Worm (Caenorhabditis elegans) whole organism, mixed stage, embryonic: ENCODE results near the gene Y45F10D.16.
A peak's percentile ranks its signal among the peaks of the same experiment; 100 is the strongest.

Source experiments
- M03D4.4 ChIP-seq: sonication (generic microtip); optimal IDR thresholded peaks from 2 replicates; lab custom pipeline; 2017; ENCODE audit warnings: mild to moderate bottlenecking, missing genetic modification characterization, missing compliant biosample characterization
- bed-3 ChIP-seq: fragments of 200-800 bp; sonication (Bioruptor generic); optimal IDR thresholded peaks from 3 replicates; lab custom pipeline; 2018; ENCODE audit warnings: mild to moderate bottlenecking, missing genetic modification characterization, moderate library complexity, missing compliant biosample characterization
- blmp-1 ChIP-seq: fragments of 150-350 bp; optimal IDR thresholded peaks from 2 replicates; lab custom pipeline; 2014; ENCODE audit warnings: missing biosample characterization, missing genetic modification characterization
- ceh-39 ChIP-seq: fragments of 150-350 bp; optimal IDR thresholded peaks from 2 replicates; lab custom pipeline; 2014; ENCODE audit warnings: missing biosample characterization, missing genetic modification characterization
- ceh-43 ChIP-seq: fragments of 200-800 bp; sonication (Bioruptor generic); optimal IDR thresholded peaks from 2 replicates; lab custom pipeline; 2018; ENCODE audit warnings: mild to moderate bottlenecking, missing genetic modification characterization, moderate library complexity, missing compliant biosample characterization
- ceh-83 ChIP-seq: fragments of 200-800 bp; sonication (Bioruptor generic); optimal IDR thresholded peaks from 2 replicates; lab custom pipeline; 2018; ENCODE audit warnings: mild to moderate bottlenecking, missing genetic modification characterization, missing compliant biosample characterization
- ces-1 ChIP-seq: fragments of 150-350 bp; optimal IDR thresholded peaks from 2 replicates; lab custom pipeline; 2014; ENCODE audit warnings: missing biosample characterization, missing genetic modification reagents, missing genetic modification characterization
- drap-1 ChIP-seq: fragments of 200-800 bp; sonication (Bioruptor generic); optimal IDR thresholded peaks from 3 replicates; lab custom pipeline; 2018; ENCODE audit warnings: mild to moderate bottlenecking, missing genetic modification characterization, missing compliant biosample characterization
- elt-1 ChIP-seq: sonication (generic microtip); optimal IDR thresholded peaks from 2 replicates; lab custom pipeline; 2017; ENCODE audit warnings: missing genetic modification characterization, mild to moderate bottlenecking, missing compliant biosample characterization, antibody characterized with exemption, moderate library complexity, borderline replicate concordance; ENCODE audit not compliant: insufficient read depth
- elt-3 ChIP-seq: fragments of 150-350 bp; optimal IDR thresholded peaks from 2 replicates; lab custom pipeline; 2014; ENCODE audit warnings: missing biosample characterization, missing genetic modification characterization
- flh-1 ChIP-seq: fragments of 200-800 bp; sonication (Bioruptor generic); optimal IDR thresholded peaks from 2 replicates; lab custom pipeline; 2018; ENCODE audit warnings: mild to moderate bottlenecking, missing genetic modification characterization, moderate library complexity, missing compliant biosample characterization
- hlh-1 ChIP-seq: fragments of 150-350 bp; optimal IDR thresholded peaks from 2 replicates; lab custom pipeline; 2014; ENCODE audit warnings: missing biosample characterization, missing genetic modification reagents, missing genetic modification characterization
- lin-13 ChIP-seq: fragments of 150-350 bp; optimal IDR thresholded peaks from 2 replicates; lab custom pipeline; 2014; ENCODE audit warnings: missing biosample characterization, missing genetic modification characterization
- lin-32 ChIP-seq: fragments of 200-800 bp; sonication (Bioruptor generic); optimal IDR thresholded peaks from 2 replicates; lab custom pipeline; 2018; ENCODE audit warnings: mild to moderate bottlenecking, missing genetic modification characterization, missing compliant biosample characterization
- lsy-2 ChIP-seq: fragments of 150-350 bp; optimal IDR thresholded peaks from 2 replicates; lab custom pipeline; 2014; ENCODE audit warnings: missing biosample characterization, missing genetic modification characterization
- mab-5 ChIP-seq: fragments of 150-350 bp; optimal IDR thresholded peaks from 2 replicates; lab custom pipeline; 2014; ENCODE audit warnings: missing biosample characterization, missing genetic modification characterization
- mep-1 ChIP-seq: fragments of 150-350 bp; optimal IDR thresholded peaks from 2 replicates; lab custom pipeline; 2017; ENCODE audit warnings: missing biosample characterization, missing genetic modification reagents, missing genetic modification characterization, inconsistent platforms
- mls-2 ChIP-seq: sonication (generic microtip); optimal IDR thresholded peaks from 2 replicates; lab custom pipeline; 2016; ENCODE audit warnings: mild to moderate bottlenecking, missing genetic modification characterization, moderate library complexity, missing compliant biosample characterization
- nhr-12 ChIP-seq: fragments of 150-350 bp; optimal IDR thresholded peaks from 2 replicates; lab custom pipeline; 2014; ENCODE audit warnings: missing biosample characterization, missing genetic modification characterization
- nhr-2 ChIP-seq: fragments of 150-350 bp; optimal IDR thresholded peaks from 2 replicates; lab custom pipeline; 2014; ENCODE audit warnings: missing biosample characterization, missing genetic modification characterization
- nhr-237 ChIP-seq: fragments of 150-350 bp; optimal IDR thresholded peaks from 2 replicates; lab custom pipeline; 2014; ENCODE audit warnings: missing biosample characterization, missing genetic modification characterization
- nhr-28 ChIP-seq: fragments of 150-350 bp; optimal IDR thresholded peaks from 2 replicates; lab custom pipeline; 2014; ENCODE audit warnings: missing biosample characterization, missing genetic modification characterization
- nhr-76 ChIP-seq: sonication (generic microtip); optimal IDR thresholded peaks from 2 replicates; lab custom pipeline; 2017; ENCODE audit warnings: missing biosample characterization, missing genetic modification characterization
- pha-4 ChIP-seq: fragments of 150-350 bp; optimal IDR thresholded peaks from 2 replicates; lab custom pipeline; 2018; ENCODE audit warnings: missing biosample characterization, missing genetic modification reagents, missing genetic modification characterization
- sem-2 ChIP-seq: fragments of 200-800 bp; sonication (Bioruptor generic); optimal IDR thresholded peaks from 2 replicates; lab custom pipeline; 2018; ENCODE audit warnings: mild to moderate bottlenecking, missing genetic modification characterization, missing compliant biosample characterization
- snpc-4 ChIP-seq: fragments of 150-350 bp; optimal IDR thresholded peaks from 2 replicates; lab custom pipeline; 2014; ENCODE audit warnings: missing biosample characterization, missing genetic modification characterization
- sptf-1 ChIP-seq: sonication (generic microtip); optimal IDR thresholded peaks from 2 replicates; lab custom pipeline; 2017; ENCODE audit warnings: mild to moderate bottlenecking, missing genetic modification characterization, moderate library complexity, missing compliant biosample characterization
- tbx-8 ChIP-seq: fragments of 200-800 bp; sonication (Bioruptor generic); optimal IDR thresholded peaks from 2 replicates; lab custom pipeline; 2018; ENCODE audit warnings: mild to moderate bottlenecking, missing genetic modification characterization, moderate library complexity, missing compliant biosample characterization
- unc-120 ChIP-seq: sonication (generic microtip); optimal IDR thresholded peaks from 2 replicates; lab custom pipeline; 2017; ENCODE audit warnings: missing genetic modification characterization, missing compliant biosample characterization; ENCODE audit not compliant: poor library complexity, severe bottlenecking
- unc-39 ChIP-seq: fragments of 150-350 bp; optimal IDR thresholded peaks from 2 replicates; lab custom pipeline; 2014; ENCODE audit warnings: missing biosample characterization, missing genetic modification characterization
- zip-8 ChIP-seq: fragments of 150-350 bp; optimal IDR thresholded peaks from 2 replicates; lab custom pipeline; 2014; ENCODE audit warnings: missing biosample characterization, missing genetic modification characterization

Y45F10D.16 gene

ce11 chrIV:13774578-13774977 is 1.6 kb upstream of the Y45F10D.16 start, which contains the start of gene Y45F10D.2:
Gene Y45F10D.2, minus strand, starts transcription at chrIV:13774678.
- TF ChIP-seq unc-39 (tag; lab: Kevin White, UChicago) (no peak), bed-3 (GFP tag; lab: Kevin White, UChicago) (no peak), sem-2 (GFP tag; lab: Kevin White, UChicago) (no peak), M03D4.4 (no peak), mls-2 (tag; lab: Kevin White, UChicago) (no peak), sptf-1 (tag; lab: Kevin White, UChicago) (no peak), nhr-12 (tag; lab: Kevin White, UChicago) (no peak), pha-4 (no peak), elt-1 (no peak), tbx-8 (GFP tag; lab: Kevin White, UChicago) (no peak), nhr-237 (tag; lab: Kevin White, UChicago) (no peak), lsy-2 (tag; lab: Kevin White, UChicago) (no peak), nhr-76 (tag; lab: Kevin White, UChicago) (no peak), elt-3 (tag; lab: Kevin White, UChicago) (no peak)

ce11 chrIV:13776745-13777144 is 530 bp downstream of the Y45F10D.16 start:
- TF ChIP-seq elt-1 (no peak), mls-2 (tag; lab: Kevin White, UChicago) (no peak), M03D4.4 (no peak), hlh-1 (no peak), drap-1 (GFP tag; lab: Kevin White, UChicago) (no peak), bed-3 (GFP tag; lab: Kevin White, UChicago) (no peak), pha-4 (no peak)

ce11 chrIV:13777480-13777879 is 1.3 kb downstream of the Y45F10D.16 start, which contains the start of gene rpl-18:
Gene rpl-18, plus strand, starts transcription at chrIV:13777865.
- TF ChIP-seq unc-120 (tag; lab: Kevin White, UChicago), result peak; percentile 30
- no peak for TF ChIP-seq flh-1 (GFP tag; lab: Kevin White, UChicago)
- peak; percentile 54 for TF ChIP-seq pha-4
- no peak for TF ChIP-seq nhr-28
- TF ChIP-seq nhr-237 (tag; lab: Kevin White, UChicago), result peak; percentile 45
- TF ChIP-seq sptf-1 (tag; lab: Kevin White, UChicago), result no peak
- TF ChIP-seq zip-8 (tag; lab: Kevin White, UChicago), result no peak
- TF ChIP-seq ceh-39 (tag; lab: Kevin White, UChicago), result peak; percentile 41
- TF ChIP-seq nhr-76 (tag; lab: Kevin White, UChicago), result no peak
- TF ChIP-seq M03D4.4, result no peak
- no peak for TF ChIP-seq mab-5
- TF ChIP-seq mls-2 (tag; lab: Kevin White, UChicago), result no peak
- TF ChIP-seq ceh-83 (GFP tag; lab: Kevin White, UChicago), result no peak
- TF ChIP-seq drap-1 (GFP tag; lab: Kevin White, UChicago), result no peak
- TF ChIP-seq ceh-43 (GFP tag; lab: Kevin White, UChicago), result no peak
- TF ChIP-seq hlh-1, result peak; percentile 17
- TF ChIP-seq ces-1 (GFP tag; lab: Kevin White, UChicago), result peak; percentile 67
- TF ChIP-seq elt-3 (tag; lab: Kevin White, UChicago), result no peak
- peak; percentile 76 for TF ChIP-seq lin-13 (tag; lab: Kevin White, UChicago)
- TF ChIP-seq mep-1 (tag; lab: Kevin White, UChicago), result peak; percentile 23
- TF ChIP-seq lsy-2 (tag; lab: Kevin White, UChicago), result peak; percentile 80

- TF ChIP-seq lin-32 (GFP tag; lab: Kevin White, UChicago) (no peak), unc-39 (tag; lab: Kevin White, UChicago) (no peak), nhr-2 (tag; lab: Kevin White, UChicago) (no peak), lin-13 (tag; lab: Kevin White, UChicago) (no peak), sem-2 (GFP tag; lab: Kevin White, UChicago) (no peak), unc-120 (tag; lab: Kevin White, UChicago) (no peak), drap-1 (GFP tag; lab: Kevin White, UChicago) (no peak), ceh-39 (tag; lab: Kevin White, UChicago) (no peak), sptf-1 (tag; lab: Kevin White, UChicago) (no peak), nhr-76 (tag; lab: Kevin White, UChicago) (no peak), mab-5 (no peak), blmp-1 (no peak), snpc-4 (tag; lab: Kevin White, UChicago) (no peak), elt-1 (no peak), nhr-12 (tag; lab: Kevin White, UChicago) (no peak), ceh-43 (GFP tag; lab: Kevin White, UChicago) (no peak)
Observed at ce11 chrIV:13778710-13779109, 2.5 kb downstream of the Y45F10D.16 start, which contains the start of gene gly-10. Gene gly-10, plus strand, starts transcription at chrIV:13779096.
